Worm (Caenorhabditis elegans): ENCODE results near the gene usp-33.

Gene usp-33

DNA sequence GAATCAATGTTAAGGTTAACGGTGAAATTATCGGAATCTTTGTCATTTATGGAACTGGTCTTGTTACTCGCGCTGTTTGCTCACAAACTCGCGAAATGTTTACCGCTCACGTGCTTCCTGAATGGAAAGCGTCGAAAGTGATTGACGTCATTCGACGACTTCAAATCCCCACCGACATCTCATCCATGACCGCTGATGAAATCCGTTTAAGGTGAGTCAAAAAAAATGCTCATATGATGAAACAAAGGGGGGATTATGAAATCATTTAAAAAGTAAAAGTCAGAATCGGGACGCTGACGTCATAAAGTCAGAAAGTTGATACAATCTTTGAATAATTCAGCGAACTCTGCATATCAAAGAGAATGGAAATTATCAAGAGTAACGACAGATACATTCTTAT, 17.4 kb downstream of the usp-33 start (continued):
- TF ChIP-seq alr-1 (tag; optimal IDR thresholded peaks at IDR 0.05; ENCODE audit: borderline replicate concordance) (no peak), elt-2 (tag; optimal IDR thresholded peaks at IDR 0.05) (no peak), fkh-8 (tag; optimal IDR thresholded peaks at IDR 0.05) (peak; percentile 83), pax-3 (tag; optimal IDR thresholded peaks at IDR 0.05) (no peak), fkh-4 (tag; optimal IDR thresholded peaks at IDR 0.05; ENCODE audit: borderline replicate concordance) (no peak), nhr-90 (tag; optimal IDR thresholded peaks at IDR 0.05; ENCODE audit: poor library complexity) (no peak), nhr-84 (tag; optimal IDR thresholded peaks at IDR 0.05) (no peak)

DNA sequence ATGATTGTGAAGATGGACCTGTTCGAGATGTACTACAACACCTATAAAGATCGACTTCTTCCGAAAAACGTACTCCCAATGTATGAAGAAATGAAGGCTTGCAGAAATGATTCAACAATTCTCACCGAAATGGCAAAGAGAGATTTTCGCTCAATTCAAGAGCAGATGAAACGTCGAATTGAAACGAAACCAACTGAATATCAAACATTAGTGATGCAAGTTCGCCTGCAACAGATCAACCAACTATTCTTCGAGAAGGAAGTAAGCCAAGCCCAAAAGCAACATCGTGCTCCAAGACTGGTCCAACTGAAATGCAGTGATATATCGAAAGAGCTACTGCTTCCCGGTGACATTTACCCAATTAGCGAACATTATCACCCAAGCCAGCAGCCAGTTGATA, 18.5 kb downstream of the usp-33 start:
- TF ChIP-seq rnt-1 (tag; optimal IDR thresholded peaks at IDR 0.05): no peak
- TF ChIP-seq nhr-28 (tag; optimal IDR thresholded peaks at IDR 0.05): no peak
- no peak for TF ChIP-seq efl-1 (optimal IDR thresholded peaks at IDR 0.05)
- TF ChIP-seq efl-1 (GFP tag; optimal IDR thresholded peaks at IDR 0.05 in 1 of 2): peak in 1 of 2 experiments; percentile 69

DNA sequence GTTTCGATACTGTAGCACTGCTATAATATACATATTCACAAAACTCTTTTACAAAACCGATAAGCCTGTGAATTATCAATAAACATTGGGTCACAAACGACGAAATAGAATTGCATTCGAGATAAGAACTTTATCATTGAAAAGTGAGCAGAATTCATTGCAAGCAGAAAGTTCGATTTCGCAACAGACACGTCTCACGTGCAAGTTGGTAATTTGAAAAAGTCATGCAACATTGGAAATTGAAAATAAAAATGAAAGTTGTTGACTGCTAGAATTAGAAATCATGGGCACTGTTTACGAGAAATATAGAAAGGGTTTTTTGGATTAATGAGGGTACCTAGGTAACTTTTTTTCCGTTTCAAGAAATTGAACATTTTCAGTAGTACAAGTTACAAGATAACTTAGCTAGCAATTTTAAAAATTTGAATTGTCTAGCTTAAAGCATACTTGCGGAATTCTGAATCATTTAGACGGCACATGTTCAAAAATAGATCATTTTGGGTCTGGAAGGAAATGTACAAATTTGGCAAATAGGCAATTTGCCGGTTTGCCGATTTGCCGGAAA, 19.4 kb downstream of the usp-33 start:
- TF ChIP-seq ceh-8 (GFP tag; optimal IDR thresholded peaks at IDR 0.05) (no peak), lin-15B (tag; optimal IDR thresholded peaks at IDR 0.05) (no peak), nhr-76 (tag; optimal IDR thresholded peaks at IDR 0.05) (no peak), hpl-2 (GFP tag; optimal IDR thresholded peaks at IDR 0.05) (peak; percentile 84), fkh-10 (GFP tag; optimal IDR thresholded peaks at IDR 0.05) (no peak), mep-1 (tag; optimal IDR thresholded peaks at IDR 0.05) (peak; percentile 45), lsy-2 (tag; optimal IDR thresholded peaks at IDR 0.05) (peak; percentile 38 to 50), dpl-1 (GFP tag; optimal IDR thresholded peaks at IDR 0.05) (peak in 1 of 3 experiments; percentile 7), elt-3 (tag; optimal IDR thresholded peaks at IDR 0.05) (peak in 3 of 6 experiments; percentile 17 to 21 (median 18)), mef-2 (tag; optimal IDR thresholded peaks at IDR 0.05) (no peak), ama-1 (optimal IDR thresholded peaks at IDR 0.05) (peak; percentile 42), mab-9 (GFP tag; IDR thresholded peaks at IDR 0.05) (peak; percentile 35; the same call in 1 of the 2 replicates), nhr-85 (tag) (peak; percentile 18), nhr-90 (tag; optimal IDR thresholded peaks at IDR 0.05; ENCODE audit: poor library complexity) (peak; percentile 71), vab-15 (tag; optimal IDR thresholded peaks at IDR 0.05) (no peak), nhr-28 (tag; optimal IDR thresholded peaks at IDR 0.05) (no peak), skn-1 (tag; optimal IDR thresholded peaks at IDR 0.05) (peak; percentile 63), nhr-47 (tag; optimal IDR thresholded peaks at IDR 0.05) (peak; percentile 52), unc-98 (GFP tag; IDR thresholded peaks at IDR 0.05) (no peak), ztf-4 (tag; optimal IDR thresholded peaks at IDR 0.05) (peak; percentile 44), unc-130 (tag; optimal IDR thresholded peaks at IDR 0.05) (peak; percentile 15), nhr-20 (tag; optimal IDR thresholded peaks at IDR 0.05) (peak; percentile 76), zag-1 (tag; optimal IDR thresholded peaks at IDR 0.05) (no peak), hlh-17 (GFP tag; optimal IDR thresholded peaks at IDR 0.05; ENCODE audit: borderline replicate concordance) (no peak), nhr-12 (tag; optimal IDR thresholded peaks at IDR 0.05) (no peak), elt-2 (tag; optimal IDR thresholded peaks at IDR 0.05) (peak; percentile 99), lin-35 (GFP tag; optimal IDR thresholded peaks at IDR 0.05) (peak in 1 of 2 experiments; percentile 79), snpc-4 (tag; optimal IDR thresholded peaks at IDR 0.05) (peak; percentile 37), nhr-84 (tag; optimal IDR thresholded peaks at IDR 0.05) (no peak), pax-3 (tag; optimal IDR thresholded peaks at IDR 0.05) (peak; percentile 51), nhr-19 (GFP tag; conservative IDR thresholded peaks at IDR 0.05) (0 out of 2 replicates have a peak, but pooled peaks have one; percentile 18), ets-5 (GFP tag; IDR thresholded peaks at IDR 0.05) (no peak), aha-1 (tag; optimal IDR thresholded peaks at IDR 0.05) (no peak), nhr-77 (tag; optimal IDR thresholded peaks at IDR 0.05) (no peak), sox-4 (tag; optimal IDR thresholded peaks at IDR 0.05) (no peak), tbx-2 (tag; optimal IDR thresholded peaks at IDR 0.05) (no peak), ceh-63 (GFP tag; optimal IDR thresholded peaks at IDR 0.05) (no peak), lin-39 (tag; optimal IDR thresholded peaks at IDR 0.05) (no peak), nhr-237 (tag; optimal IDR thresholded peaks at IDR 0.05) (no peak), nhr-11 (tag; optimal IDR thresholded peaks at IDR 0.05) (no peak), irx-1 (tag; optimal IDR thresholded peaks at IDR 0.05) (no peak), sptf-1 (tag; optimal IDR thresholded peaks at IDR 0.05) (no peak), ztf-11 (tag; optimal IDR thresholded peaks at IDR 0.05) (no peak)
